Fruit fly (Drosophila melanogaster): Measurements from ENCODE around the gene Ugt36E1.

Gene Ugt36E1

DNA sequence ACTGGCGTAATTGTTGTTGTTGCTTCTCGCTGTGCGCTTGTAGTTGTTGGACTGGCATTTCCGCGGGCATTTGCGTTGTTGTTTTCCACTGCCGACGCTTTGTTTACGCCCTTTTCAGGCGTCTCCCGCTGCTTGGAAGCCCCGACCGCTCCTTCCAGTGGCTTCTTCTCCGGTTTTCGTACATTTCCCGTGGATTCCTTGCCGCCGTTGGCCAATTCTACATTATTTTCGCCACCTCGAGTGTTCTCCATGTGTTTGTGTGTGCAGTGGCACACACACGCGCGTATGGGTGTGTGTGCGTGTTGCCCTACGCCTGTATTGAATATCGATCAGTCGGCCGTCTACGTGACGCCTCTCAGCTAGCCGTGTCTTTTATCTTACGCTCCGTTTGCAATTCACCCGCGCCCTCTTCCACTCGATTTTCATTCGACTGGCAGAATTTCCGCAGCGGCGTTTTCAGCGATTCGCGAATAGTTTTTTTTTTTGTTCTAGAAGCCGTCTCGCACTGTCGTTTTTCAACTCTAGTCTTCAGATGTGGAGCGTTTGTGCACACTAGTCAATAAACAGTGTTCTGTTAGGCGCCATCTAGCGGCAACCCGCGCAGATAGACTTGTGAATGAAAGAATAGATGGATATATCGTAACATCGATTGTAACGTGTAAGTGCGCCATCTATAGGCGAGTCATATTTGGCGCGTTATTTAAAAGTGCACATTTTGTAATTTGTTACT is 12.7 kb downstream of the Ugt36E1 start, which contains the start of gene CG10600 (continued):
- peak; percentile 65 for TF ChIP-seq CG4328 (GFP tag; optimal IDR thresholded peaks at IDR 0.05)
- peak; percentile 85 for TF ChIP-seq Myb (GFP tag; optimal IDR thresholded peaks at IDR 0.05)
- peak; percentile 54; the same call in 1 of the 2 replicates for TF ChIP-seq wdn (GFP tag; IDR thresholded peaks at IDR 0.05)
- peak; percentile 84 for TF ChIP-seq Pdp1 (GFP tag; optimal IDR thresholded peaks at IDR 0.05)
- peak; percentile 69 for TF ChIP-seq phol (tag; optimal IDR thresholded peaks at IDR 0.05)
- no peak for TF ChIP-seq ro (GFP tag; IDR thresholded peaks at IDR 0.05)
- TF ChIP-seq zen2 (GFP tag; IDR thresholded peaks at IDR 0.05; ENCODE audit: partially characterized antibody): peak; percentile 88
- no peak for TF ChIP-seq aop (GFP tag; IDR thresholded peaks at IDR 0.05)
- peak; percentile 91 for TF ChIP-seq B-H2 (GFP tag; optimal IDR thresholded peaks at IDR 0.05)
- 0 out of 3 replicates have a peak, but pooled peaks have one; percentile 11 for TF ChIP-seq sr (GFP tag; IDR thresholded peaks at IDR 0.05)
- TF ChIP-seq Xrp1 (GFP tag; IDR thresholded peaks at IDR 0.05): peak; percentile 67
- peak; percentile 53 for TF ChIP-seq H2.0 (GFP tag; IDR thresholded peaks at IDR 0.05)
- TF ChIP-seq Dref (GFP tag; IDR thresholded peaks at IDR 0.05): peak; percentile 82
- TF ChIP-seq Deaf1 (tag; optimal IDR thresholded peaks at IDR 0.05): no peak
- peak; percentile 98 for TF ChIP-seq YL-1 (GFP tag; optimal IDR thresholded peaks at IDR 0.05)
- peak; percentile 53 for TF ChIP-seq Aef1 (GFP tag; IDR thresholded peaks at IDR 0.05)
- no peak for TF ChIP-seq GATAe (GFP tag; conservative IDR thresholded peaks at IDR 0.05)
- no peak for TF ChIP-seq CG11093 (GFP tag; IDR thresholded peaks at IDR 0.05)
- peak; percentile 41 for TF ChIP-seq run (tag; optimal IDR thresholded peaks at IDR 0.05)
- TF ChIP-seq CG7928 (GFP tag; optimal IDR thresholded peaks at IDR 0.05): peak; percentile 58
- TF ChIP-seq CG1792 (GFP tag; optimal IDR thresholded peaks at IDR 0.05): peak; percentile 81
- no peak for TF ChIP-seq CG12769 (tag; optimal IDR thresholded peaks at IDR 0.05)
- TF ChIP-seq CG32767 (GFP tag; IDR thresholded peaks at IDR 0.05): no peak; the same call in 1 of the 2 replicates
- TF ChIP-seq HLHmδ (GFP tag; optimal IDR thresholded peaks at IDR 0.05): peak; percentile 66
- TF ChIP-seq CG34376 (GFP tag; optimal IDR thresholded peaks at IDR 0.05): peak; percentile 81
- no peak for TF ChIP-seq peb (GFP tag; IDR thresholded peaks at IDR 0.05)
- TF ChIP-seq repo (GFP tag; optimal IDR thresholded peaks at IDR 0.05): peak; percentile 85
- peak; percentile 89 for TF ChIP-seq CG12744 (GFP tag; optimal IDR thresholded peaks at IDR 0.05)
- peak; percentile 75 for TF ChIP-seq tna (GFP tag; IDR thresholded peaks at IDR 0.05; ENCODE audit: partially characterized antibody)
- TF ChIP-seq CG17361 (GFP tag; IDR thresholded peaks at IDR 0.05): peak; percentile 69
- no peak for TF ChIP-seq Lim3 (GFP tag; IDR thresholded peaks at IDR 0.05)
- peak; percentile 95 for TF ChIP-seq CG15514 (GFP tag; optimal IDR thresholded peaks at IDR 0.05)
- TF ChIP-seq CG3838 (GFP tag; optimal IDR thresholded peaks at IDR 0.05): peak; percentile 36
- TF ChIP-seq HLH3B (GFP tag; IDR thresholded peaks at IDR 0.05): peak; percentile 59
- peak; percentile 55 for TF ChIP-seq CG14014 (GFP tag; IDR thresholded peaks at IDR 0.05)
- peak; percentile 69 for TF ChIP-seq ftz-f1 (GFP tag; optimal IDR thresholded peaks at IDR 0.05)
- TF ChIP-seq CG2678 (tag; optimal IDR thresholded peaks at IDR 0.05): no peak
- peak; percentile 87 for TF ChIP-seq CG9609 (GFP tag; optimal IDR thresholded peaks at IDR 0.05)
- TF ChIP-seq CG10209 (GFP tag; optimal IDR thresholded peaks at IDR 0.05): peak; percentile 78
- TF ChIP-seq dimm (GFP tag; IDR thresholded peaks at IDR 0.05): no peak
- peak; percentile 9 for TF ChIP-seq CG5180 (GFP tag; optimal IDR thresholded peaks at IDR 0.05)
- no peak for TF ChIP-seq dmrt99B (tag; optimal IDR thresholded peaks at IDR 0.05)
- peak; percentile 59 for TF ChIP-seq NC2α (GFP tag; optimal IDR thresholded peaks at IDR 0.05)
- peak; percentile 39; the same call in 1 of the 3 replicates for TF ChIP-seq CG2889 (GFP tag; IDR thresholded peaks at IDR 0.05)
- peak; percentile 92 for TF ChIP-seq mam (GFP tag; optimal IDR thresholded peaks at IDR 0.05)
- peak; percentile 88 for TF ChIP-seq pho (GFP tag; optimal IDR thresholded peaks at IDR 0.05)
- TF ChIP-seq shn (GFP tag; optimal IDR thresholded peaks at IDR 0.05): peak; percentile 87
- peak; percentile 88 for TF ChIP-seq NFAT (GFP tag; IDR thresholded peaks at IDR 0.05)
- TF ChIP-seq Awh (GFP tag; IDR thresholded peaks at IDR 0.05): no peak
- peak; percentile 99 for TF ChIP-seq CG4617 (GFP tag; optimal IDR thresholded peaks at IDR 0.05; ENCODE audit: borderline replicate concordance)
